Worm (Caenorhabditis elegans) whole organism, midembryonic: Measurements from ENCODE around the gene T26H5.10.

ENCODE experiments used
- T22C8.4 ChIP-seq: fragments of 200-800 bp; sonication (Bioruptor generic); IDR thresholded peaks from 2 replicates; pipeline ENCODE4 v1.3.6; 2022; ENCODE audit warnings: missing genetic modification characterization, missing compliant biosample characterization
- cog-1 ChIP-seq: sonication (generic microtip); optimal IDR thresholded peaks from 2 replicates; lab custom pipeline; 2016; ENCODE audit warnings: missing genetic modification characterization, missing compliant biosample characterization
- flt-1 ChIP-seq: fragments of 200-800 bp; sonication (Bioruptor generic); IDR thresholded peaks from 2 replicates; pipeline ENCODE4 v1.3.6; 2022; ENCODE audit warnings: missing genetic modification characterization, missing compliant biosample characterization
- klf-2 ChIP-seq: fragments of 200-800 bp; sonication (Bioruptor generic); conservative IDR thresholded peaks from 2 replicates; pipeline ENCODE4 v1.3.6; 2022; ENCODE audit warnings: missing genetic modification reagents, missing genetic modification characterization, missing compliant biosample characterization
- med-1 ChIP-seq: sonication (generic microtip); optimal IDR thresholded peaks from 2 replicates; lab custom pipeline; 2017; ENCODE audit warnings: missing genetic modification characterization, mild to moderate bottlenecking, missing compliant biosample characterization, antibody characterized with exemption, missing genetic modification reagents; ENCODE audit not compliant: insufficient read depth
- ref-1 ChIP-seq: fragments of 200-800 bp; sonication (Bioruptor generic); conservative IDR thresholded peaks from 2 replicates; pipeline ENCODE4 v1.3.6; 2022; ENCODE audit warnings: missing genetic modification reagents, missing genetic modification characterization, missing compliant biosample characterization
- tab-1 ChIP-seq: fragments of 200-800 bp; sonication (Bioruptor generic); IDR thresholded peaks from 2 replicates; pipeline ENCODE4 v1.3.6; 2022; ENCODE audit warnings: missing genetic modification characterization, missing compliant biosample characterization
- ztf-23 ChIP-seq: fragments of 200-800 bp; sonication (Bioruptor generic); IDR thresholded peaks from 2 replicates; pipeline ENCODE4 v1.3.6; 2022; ENCODE audit warnings: missing genetic modification reagents, missing genetic modification characterization, missing compliant biosample characterization
- ztf-29 ChIP-seq: fragments of 200-800 bp; sonication (Bioruptor generic); IDR thresholded peaks from 2 replicates; pipeline ENCODE4 v1.3.6; 2022; ENCODE audit warnings: missing genetic modification reagents, missing genetic modification characterization, missing compliant biosample characterization

T26H5.10 gene

DNA sequence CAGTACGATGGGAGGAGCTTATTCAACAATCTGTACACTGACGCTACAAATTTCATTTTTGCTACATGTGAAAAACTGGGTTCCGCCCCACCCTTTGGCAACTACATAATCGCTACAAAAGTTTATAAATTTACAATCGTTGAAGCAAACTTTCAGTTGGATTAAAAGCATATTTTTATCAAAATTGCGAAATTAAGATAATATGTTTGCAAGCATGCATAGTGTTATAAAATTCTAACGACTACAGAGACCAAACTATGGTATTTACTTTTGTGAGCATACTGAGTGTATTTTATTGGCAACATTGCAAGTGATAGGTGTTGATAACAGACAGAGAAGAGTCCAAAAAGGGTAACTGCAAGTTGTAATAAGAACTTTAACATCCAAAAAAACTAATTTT lies 35.0 kb upstream of the T26H5.10 start, which contains the start of gene C06B8.2:
TSS of gene C06B8.2 (minus strand) at position 153 of the 400 bp plus-strand sequence.
- TF ChIP-seq klf-2 (GFP tag; lab: Robert Waterston, UW) (no peak), tab-1 (GFP tag; lab: Robert Waterston, UW) (no peak), flt-1 (GFP tag; lab: Robert Waterston, UW) (no peak), ztf-29 (GFP tag; lab: Robert Waterston, UW) (no peak), med-1 (GFP tag; lab: Kevin White, UChicago) (no peak), cog-1 (tag; lab: Kevin White, UChicago) (no peak), ref-1 (no peak), T22C8.4 (no peak), ztf-23 (no peak)

- TF ChIP-seq flt-1 (GFP tag; lab: Robert Waterston, UW) (no peak), tab-1 (GFP tag; lab: Robert Waterston, UW) (no peak), T22C8.4 (no peak), med-1 (GFP tag; lab: Kevin White, UChicago) (no peak), klf-2 (GFP tag; lab: Robert Waterston, UW) (no peak), ztf-23 (no peak), cog-1 (tag; lab: Kevin White, UChicago) (no peak), ref-1 (no peak), ztf-29 (GFP tag; lab: Robert Waterston, UW) (no peak)
Observed at ce11 chrV:15471029-15471428, 27.4 kb upstream of the T26H5.10 start, which contains the start of gene dpf-1. dpf-1 (plus strand) TSS chrV:15471329.

- TF ChIP-seq ztf-29 (GFP tag; lab: Robert Waterston, UW), result no peak
- TF ChIP-seq flt-1 (GFP tag; lab: Robert Waterston, UW), result no peak
- TF ChIP-seq tab-1 (GFP tag; lab: Robert Waterston, UW), result no peak
- TF ChIP-seq ztf-23, result no peak
- no peak for TF ChIP-seq cog-1 (tag; lab: Kevin White, UChicago)
- TF ChIP-seq T22C8.4, result no peak
- no peak for TF ChIP-seq ref-1
- no peak for TF ChIP-seq klf-2 (GFP tag; lab: Robert Waterston, UW)
- TF ChIP-seq med-1 (GFP tag; lab: Kevin White, UChicago), result no peak
Observed at ce11 chrV:15466719-15467118, 23.1 kb upstream of the T26H5.10 start.

- TF ChIP-seq T22C8.4 (no peak), klf-2 (GFP tag; lab: Robert Waterston, UW) (no peak), flt-1 (GFP tag; lab: Robert Waterston, UW) (no peak), ref-1 (no peak), tab-1 (GFP tag; lab: Robert Waterston, UW) (no peak), med-1 (GFP tag; lab: Kevin White, UChicago) (no peak), ztf-23 (no peak), cog-1 (tag; lab: Kevin White, UChicago) (no peak), ztf-29 (GFP tag; lab: Robert Waterston, UW) (no peak)
Observed at ce11 chrV:15466017-15466416, 22.4 kb upstream of the T26H5.10 start.

ce11 chrV:15465032-15465727 lies 21.6 kb upstream of the T26H5.10 start, which contains the start of gene pqn-71:
pqn-71 (plus strand) TSS chrV:15465677.
- TF ChIP-seq klf-2 (GFP tag; lab: Robert Waterston, UW) (peak; percentile 88; the same call in 1 of the 2 replicates), ztf-29 (GFP tag; lab: Robert Waterston, UW) (peak; percentile 83; the same call in 1 of the 2 replicates), tab-1 (GFP tag; lab: Robert Waterston, UW) (peak; percentile 92; the same call in 1 of the 2 replicates), ref-1 (peak; percentile 77; the same call in 1 of the 2 replicates), med-1 (GFP tag; lab: Kevin White, UChicago) (peak; percentile 68), T22C8.4 (peak; percentile 77), ztf-23 (peak; percentile 90), flt-1 (GFP tag; lab: Robert Waterston, UW) (peak; percentile 91), cog-1 (tag; lab: Kevin White, UChicago) (peak; percentile 91)

ce11 chrV:15464402-15464801 lies 20.8 kb upstream of the T26H5.10 start, which contains the start of gene rocf-1:
rocf-1 (minus strand) TSS chrV:15464502.
- no peak for TF ChIP-seq ztf-23
- no peak for TF ChIP-seq med-1 (GFP tag; lab: Kevin White, UChicago)
- no peak for TF ChIP-seq klf-2 (GFP tag; lab: Robert Waterston, UW)
- TF ChIP-seq flt-1 (GFP tag; lab: Robert Waterston, UW), result no peak
- no peak for TF ChIP-seq T22C8.4
- TF ChIP-seq tab-1 (GFP tag; lab: Robert Waterston, UW), result no peak
- TF ChIP-seq ref-1, result no peak
- no peak for TF ChIP-seq cog-1 (tag; lab: Kevin White, UChicago)
- TF ChIP-seq ztf-29 (GFP tag; lab: Robert Waterston, UW), result no peak

DNA sequence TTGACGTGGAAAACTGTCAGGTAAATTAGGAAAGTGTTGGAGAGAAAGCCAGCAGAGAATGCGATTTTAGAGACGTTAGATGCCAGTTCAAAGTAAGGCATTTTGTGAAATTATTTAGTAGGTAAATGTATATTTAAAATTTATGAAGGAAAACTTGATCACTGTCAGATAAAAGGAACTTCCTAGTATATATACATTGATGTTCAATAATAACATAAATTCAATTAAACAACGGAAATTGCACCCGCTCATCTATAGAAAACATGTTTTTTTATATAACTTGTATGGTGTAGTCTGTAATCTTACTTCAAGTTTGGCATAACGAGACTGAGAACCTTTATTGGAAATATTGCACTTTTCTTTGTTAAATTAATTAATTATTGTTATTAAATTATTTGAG lies 15.5 kb upstream of the T26H5.10 start, which contains the start of gene str-71:
TSS of gene str-71 (minus strand) at position 101 of the 400 bp plus-strand sequence.
- TF ChIP-seq med-1 (GFP tag; lab: Kevin White, UChicago), result no peak
- TF ChIP-seq ztf-29 (GFP tag; lab: Robert Waterston, UW), result no peak
- TF ChIP-seq klf-2 (GFP tag; lab: Robert Waterston, UW), result no peak
- no peak for TF ChIP-seq cog-1 (tag; lab: Kevin White, UChicago)
- TF ChIP-seq ref-1, result no peak
- TF ChIP-seq flt-1 (GFP tag; lab: Robert Waterston, UW), result no peak
- TF ChIP-seq T22C8.4, result no peak
- TF ChIP-seq ztf-23, result no peak
- no peak for TF ChIP-seq tab-1 (GFP tag; lab: Robert Waterston, UW)

DNA sequence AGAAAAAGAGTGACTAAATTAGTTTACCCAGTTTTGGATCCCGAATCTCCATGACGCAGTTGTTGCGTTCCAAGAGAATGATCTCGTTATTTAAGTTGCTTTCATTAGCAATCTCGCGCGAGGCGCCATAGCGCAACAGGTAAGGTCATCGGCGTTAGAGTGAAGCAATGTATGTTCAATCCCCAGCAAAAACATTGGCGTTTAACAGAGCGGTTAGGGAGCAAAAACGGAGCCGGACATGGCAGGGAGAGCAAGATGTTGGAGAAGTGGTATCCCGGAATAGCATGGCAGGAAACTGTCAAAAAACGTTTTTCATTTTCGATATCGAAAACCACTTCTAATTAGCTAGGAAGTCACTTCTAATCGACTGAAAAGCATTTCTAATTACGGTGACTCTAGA lies 10.7 kb upstream of the T26H5.10 start:
- no peak for TF ChIP-seq med-1 (GFP tag; lab: Kevin White, UChicago)
- TF ChIP-seq ztf-23, result 0 out of 2 replicates have a peak, but pooled peaks have one; percentile 26

- TF ChIP-seq T22C8.4, result no peak
- no peak for TF ChIP-seq flt-1 (GFP tag; lab: Robert Waterston, UW)
- TF ChIP-seq klf-2 (GFP tag; lab: Robert Waterston, UW), result no peak
- no peak for TF ChIP-seq cog-1 (tag; lab: Kevin White, UChicago)
- no peak for TF ChIP-seq tab-1 (GFP tag; lab: Robert Waterston, UW)
- TF ChIP-seq ztf-23, result no peak
- no peak for TF ChIP-seq ztf-29 (GFP tag; lab: Robert Waterston, UW)
- TF ChIP-seq ref-1, result no peak
- TF ChIP-seq med-1 (GFP tag; lab: Kevin White, UChicago), result no peak
Observed at ce11 chrV:15451421-15451820, 7.8 kb upstream of the T26H5.10 start, which contains the start of gene srw-33. srw-33 (minus strand) TSS chrV:15451521.
